Worm (Caenorhabditis elegans): ENCODE data around the gene ZK945.6.
A peak's percentile ranks its signal among the peaks of the same experiment; 100 is the strongest.

ZK945.6 gene

DNA sequence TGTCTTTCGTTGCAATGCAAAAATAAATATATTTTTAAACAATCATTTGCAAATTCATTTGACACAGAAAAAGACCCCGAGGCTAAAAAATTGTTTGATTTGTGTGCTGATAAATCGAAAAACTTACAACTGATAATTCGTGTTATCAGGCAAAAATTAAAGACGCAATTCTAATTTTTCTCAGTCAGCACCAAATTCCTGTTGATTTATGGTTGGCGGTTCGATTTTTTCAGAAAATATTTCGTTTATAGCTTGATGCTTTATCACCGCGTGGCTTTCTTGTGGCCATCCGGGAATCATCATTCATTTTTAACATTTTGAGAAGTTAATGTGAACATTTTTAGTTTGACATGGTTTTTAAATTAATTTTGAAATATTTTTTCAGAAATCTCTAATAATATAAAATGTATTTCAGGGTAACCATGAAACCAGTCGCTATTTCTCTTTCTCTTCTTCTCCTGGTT, 32.4 kb upstream of the ZK945.6 start, which contains the start of gene asah-2:
Gene asah-2, plus strand, starts transcription at position 414 of the 464 bp plus-strand sequence.
- TF ChIP-seq php-3 (GFP tag; IDR thresholded peaks at IDR 0.05) (0 out of 2 replicates have a peak, but pooled peaks have one; percentile 24), nhr-41 (GFP tag; IDR thresholded peaks at IDR 0.05) (no peak), mxl-3 (GFP tag; optimal IDR thresholded peaks at IDR 0.05) (peak; percentile 66), dmd-6 (GFP tag; IDR thresholded peaks at IDR 0.05) (peak; percentile 63), pqm-1 (tag; optimal IDR thresholded peaks at IDR 0.05) (peak; percentile 77), hlh-11 (tag; optimal IDR thresholded peaks at IDR 0.05) (peak; percentile 8), nhr-28 (tag; optimal IDR thresholded peaks at IDR 0.05) (peak; percentile 41), set-16 (GFP tag; IDR thresholded peaks at IDR 0.05) (no peak), spr-3 (GFP tag; optimal IDR thresholded peaks at IDR 0.05) (no peak)

DNA sequence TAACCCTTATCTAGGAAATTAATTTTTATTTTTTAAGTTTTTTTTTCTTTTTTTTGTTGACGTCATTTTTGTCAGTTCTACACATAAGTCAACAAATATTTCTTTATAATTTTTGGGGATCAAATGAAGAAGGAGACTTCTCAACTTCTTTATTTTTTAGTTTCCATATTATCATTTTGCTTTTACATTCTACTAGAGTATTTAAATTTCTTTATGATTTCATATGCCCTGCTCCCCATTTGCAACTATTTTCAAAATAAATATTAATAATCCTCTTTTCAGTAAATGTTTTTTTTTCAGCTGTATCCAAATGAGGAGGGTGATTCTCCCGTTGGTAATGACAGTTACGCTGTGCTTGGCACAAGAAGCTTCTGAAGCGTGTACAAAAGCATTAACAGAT, 30.6 kb upstream of the ZK945.6 start, which contains the start of gene phg-1:
Gene phg-1, plus strand, starts transcription at position 301 of the 400 bp plus-strand sequence.
- TF ChIP-seq snpc-1.2 (GFP tag; IDR thresholded peaks at IDR 0.05): no peak
- TF ChIP-seq cey-2 (tag; optimal IDR thresholded peaks at IDR 0.05; ENCODE audit: borderline replicate concordance, insufficient read depth): no peak
- no peak for TF ChIP-seq ctbp-1 (GFP tag; IDR thresholded peaks at IDR 0.05)
- TF ChIP-seq unc-39 (tag; optimal IDR thresholded peaks at IDR 0.05): no peak
- no peak for TF ChIP-seq hmg-1.1 (GFP tag; IDR thresholded peaks at IDR 0.05)
- no peak for TF ChIP-seq nhr-102 (tag; optimal IDR thresholded peaks at IDR 0.05)
- no peak for TF ChIP-seq php-3 (GFP tag; IDR thresholded peaks at IDR 0.05)
- TF ChIP-seq vab-7 (GFP tag; IDR thresholded peaks at IDR 0.05): no peak
- no peak for TF ChIP-seq zag-1 (tag; optimal IDR thresholded peaks at IDR 0.05)
- TF ChIP-seq ceh-82 (tag; optimal IDR thresholded peaks at IDR 0.05): no peak
- TF ChIP-seq nhr-111 (GFP tag; optimal IDR thresholded peaks at IDR 0.05): no peak
- no peak for TF ChIP-seq rbr-2 (tag; optimal IDR thresholded peaks at IDR 0.05)
- no peak for TF ChIP-seq duxl-1 (tag; optimal IDR thresholded peaks at IDR 0.05; ENCODE audit: poor library complexity)

DNA sequence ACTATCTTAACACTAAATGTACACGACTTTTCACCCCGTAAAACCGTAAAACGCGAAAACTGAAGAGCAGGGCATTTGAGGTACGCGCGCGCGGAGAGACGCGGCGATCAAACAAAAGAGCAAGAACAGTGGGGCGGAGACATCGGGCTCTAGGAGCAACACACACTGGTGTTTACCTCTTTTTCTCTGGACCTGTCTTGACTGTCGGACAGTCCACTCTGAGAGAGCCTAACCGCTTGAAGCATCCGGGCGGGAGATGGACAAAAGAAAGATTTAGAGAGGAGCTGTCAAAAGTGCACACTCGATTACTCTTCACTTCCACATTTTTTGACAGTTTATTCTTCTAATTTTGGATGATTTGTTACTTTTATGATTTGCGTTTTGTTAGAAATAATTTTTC, 30.0 kb upstream of the ZK945.6 start:
- no peak for TF ChIP-seq Y75B8A.6 (GFP tag; IDR thresholded peaks at IDR 0.05)
- peak in 1 of 2 experiments; percentile 76 for TF ChIP-seq unc-62 (GFP tag; optimal IDR thresholded peaks at IDR 0.05 in 1 of 2)
- TF ChIP-seq unc-62 (tag; optimal IDR thresholded peaks at IDR 0.05): no peak
- no peak for TF ChIP-seq ZK337.2 (GFP tag; IDR thresholded peaks at IDR 0.05)
- TF ChIP-seq F26F4.8 (GFP tag; conservative IDR thresholded peaks at IDR 0.05): no peak
- TF ChIP-seq aha-1 (tag): peak; percentile 73

DNA sequence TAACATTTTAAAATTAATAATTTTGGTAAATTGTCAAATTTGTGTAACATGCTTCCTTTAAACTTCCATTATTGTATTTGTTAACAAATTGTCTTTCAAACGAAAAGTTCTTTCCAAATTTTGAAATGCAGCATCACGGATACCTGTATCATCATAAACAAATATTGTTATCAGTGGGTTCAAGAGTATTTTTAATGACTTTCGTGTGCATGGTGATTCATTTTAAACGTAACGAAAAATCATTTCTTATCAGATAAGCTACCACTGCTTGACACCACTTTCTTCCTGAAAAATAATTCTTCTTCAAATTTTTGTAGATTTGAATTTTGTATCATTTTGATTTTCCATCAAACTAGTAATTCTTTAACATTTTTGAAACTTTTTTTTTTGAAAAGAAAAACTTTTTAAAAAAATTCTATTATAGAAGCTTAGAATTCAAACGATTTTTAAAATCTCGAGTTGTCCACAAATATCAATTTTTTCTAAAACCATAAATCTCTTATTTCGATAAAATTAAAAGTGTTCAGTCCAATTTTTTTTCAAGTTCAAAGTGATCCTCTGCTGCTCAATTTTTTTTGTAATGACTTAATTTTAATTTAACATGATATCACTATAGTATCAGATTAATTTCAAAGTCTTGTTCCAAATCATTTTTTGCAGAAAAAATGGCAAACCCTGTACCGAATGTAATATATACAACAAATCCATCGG, 27.7 kb upstream of the ZK945.6 start, which contains the start of gene F27E5.9:
Gene F27E5.9, plus strand, starts transcription at position 661 of the 711 bp plus-strand sequence.
- no peak for TF ChIP-seq lin-29 (GFP tag; IDR thresholded peaks at IDR 0.05)
- TF ChIP-seq nhr-41 (GFP tag; IDR thresholded peaks at IDR 0.05): peak; percentile 56; the same call in 1 of the 2 replicates
- no peak for TF ChIP-seq lir-3 (tag; optimal IDR thresholded peaks at IDR 0.05)
- TF ChIP-seq fkh-10 (GFP tag; optimal IDR thresholded peaks at IDR 0.05): no peak
- TF ChIP-seq Y75B8A.6 (GFP tag; IDR thresholded peaks at IDR 0.05): no peak
- no peak for TF ChIP-seq daf-16 (GFP tag; optimal IDR thresholded peaks at IDR 0.05)
- peak; percentile 85 for TF ChIP-seq daf-16 (tag; optimal IDR thresholded peaks at IDR 0.05)
- TF ChIP-seq ceh-20 (GFP tag; IDR thresholded peaks at IDR 0.05): no peak
- TF ChIP-seq dpl-1 (GFP tag; optimal IDR thresholded peaks at IDR 0.05): no peak
- peak; percentile 30 for TF ChIP-seq ztf-7 (tag; optimal IDR thresholded peaks at IDR 0.05)
- TF ChIP-seq nhr-28 (tag; optimal IDR thresholded peaks at IDR 0.05): peak; percentile 85
- TF ChIP-seq nhr-10 (tag; optimal IDR thresholded peaks at IDR 0.05): no peak
- no peak for TF ChIP-seq madf-9 (GFP tag; conservative IDR thresholded peaks at IDR 0.05)
- TF ChIP-seq nhr-77 (tag; optimal IDR thresholded peaks at IDR 0.05): peak; percentile 52
- no peak for TF ChIP-seq hlh-11 (tag; optimal IDR thresholded peaks at IDR 0.05)
- TF ChIP-seq F44E2.7 (GFP tag; IDR thresholded peaks at IDR 0.05): no peak
- peak; percentile 99 for TF ChIP-seq pqm-1 (tag; optimal IDR thresholded peaks at IDR 0.05)
- TF ChIP-seq F26F4.8 (GFP tag; conservative IDR thresholded peaks at IDR 0.05): no peak

Measured in whole organism, L4 larva.